Fruit fly (Drosophila melanogaster) whole organism, embryonic: ENCODE results near the gene CG9300.

ENCODE experiments used
- ATbp ChIP-seq: fragments of 200-800 bp; sonication (Bioruptor generic); optimal IDR thresholded peaks from 2 replicates; lab custom pipeline; 2017; ENCODE audit warnings: missing biosample characterization, mild to moderate bottlenecking, missing genetic modification characterization, missing genetic modification reagents
- Ada2b ChIP-seq: fragments of 200-800 bp; sonication (Bioruptor generic); IDR thresholded peaks from 2 replicates; pipeline ENCODE4 v1.3.6; 2022; ENCODE audit warnings: missing biosample characterization, missing genetic modification characterization
- Blimp-1 ChIP-seq: fragments of 200-800 bp; sonication (Bioruptor generic); optimal IDR thresholded peaks from 3 replicates; lab custom pipeline; 2018; ENCODE audit warnings: missing biosample characterization, missing genetic modification characterization, mild to moderate bottlenecking, moderate library complexity, missing genetic modification reagents
- CG10431 ChIP-seq: fragments of 200-800 bp; sonication (Bioruptor generic); optimal IDR thresholded peaks from 3 replicates; lab custom pipeline; 2018; ENCODE audit warnings: missing biosample characterization, mild to moderate bottlenecking, missing genetic modification characterization
- CG11695 ChIP-seq: fragments of 200-800 bp; sonication (Bioruptor generic); IDR thresholded peaks from 3 replicates; pipeline ENCODE4 v1.3.6; 2022; ENCODE audit warnings: missing biosample characterization, missing genetic modification characterization
- CG12104 ChIP-seq: fragments of 200-800 bp; sonication (Bioruptor generic); optimal IDR thresholded peaks from 3 replicates; lab custom pipeline; 2016; ENCODE audit warnings: missing biosample characterization, missing genetic modification characterization
- CG16779 ChIP-seq: fragments of 200-800 bp; sonication (Bioruptor generic); IDR thresholded peaks from 2 replicates; pipeline ENCODE4 v1.3.6; 2022; ENCODE audit warnings: missing biosample characterization, missing genetic modification characterization
- CG17385 ChIP-seq: fragments of 200-800 bp; sonication (Bioruptor generic); optimal IDR thresholded peaks from 3 replicates; lab custom pipeline; 2018; ENCODE audit warnings: missing biosample characterization, mild to moderate bottlenecking, missing genetic modification characterization
- CG2202 ChIP-seq: fragments of 200-800 bp; sonication (Bioruptor generic); optimal IDR thresholded peaks from 2 replicates; lab custom pipeline; 2018; ENCODE audit warnings: missing biosample characterization, mild to moderate bottlenecking, missing genetic modification characterization
- CG30020 ChIP-seq: fragments of 200-800 bp; optimal IDR thresholded peaks from 2 replicates; lab custom pipeline; 2019; ENCODE audit warnings: missing biosample characterization, mild to moderate bottlenecking, missing genetic modification characterization, moderate library complexity
- CG32532 ChIP-seq: fragments of 200-800 bp; sonication (Bioruptor generic); IDR thresholded peaks from 2 replicates; pipeline ENCODE4 v1.3.6; 2022; ENCODE audit warnings: missing biosample characterization, missing genetic modification characterization
- CG4360 ChIP-seq: fragments of 200-800 bp; sonication (Bioruptor generic); IDR thresholded peaks from 2 replicates; pipeline ENCODE4 v1.3.6; 2022; ENCODE audit warnings: missing biosample characterization, missing genetic modification characterization
- CG4404 ChIP-seq: fragments of 200-800 bp; sonication (Bioruptor generic); IDR thresholded peaks from 2 replicates; pipeline ENCODE4 v1.3.6; 2022; ENCODE audit warnings: missing biosample characterization, missing genetic modification characterization
- CG6272 ChIP-seq: fragments of 200-800 bp; sonication (Bioruptor generic); IDR thresholded peaks from 2 replicates; pipeline ENCODE4 v1.3.6; 2022; ENCODE audit warnings: missing biosample characterization, missing genetic modification characterization
- CG6654 ChIP-seq: fragments of 200-800 bp; sonication (Bioruptor generic); optimal IDR thresholded peaks from 2 replicates; lab custom pipeline; 2017; ENCODE audit warnings: missing biosample characterization, mild to moderate bottlenecking, missing genetic modification characterization
- CG8359 ChIP-seq: fragments of 200-800 bp; sonication (Bioruptor generic); optimal IDR thresholded peaks from 2 replicates; lab custom pipeline; 2017; ENCODE audit warnings: missing biosample characterization, mild to moderate bottlenecking, missing genetic modification characterization, borderline replicate concordance
- Dek ChIP-seq: fragments of 200-800 bp; sonication (Bioruptor generic); optimal IDR thresholded peaks from 3 replicates; lab custom pipeline; 2019; ENCODE audit warnings: missing biosample characterization, mild to moderate bottlenecking, missing genetic modification characterization, moderate library complexity
- ERR ChIP-seq: fragments of 200-800 bp; sonication (Bioruptor generic); optimal IDR thresholded peaks from 2 replicates; lab custom pipeline; 2016; ENCODE audit warnings: missing biosample characterization, missing genetic modification characterization
- Lpt ChIP-seq: fragments of >200 bp; optimal IDR thresholded peaks from 2 replicates; lab custom pipeline; 2018; ENCODE audit warnings: missing biosample characterization, missing genetic modification characterization
- Nf-YB ChIP-seq: fragments of 200-800 bp; sonication (Bioruptor generic); optimal IDR thresholded peaks from 3 replicates; lab custom pipeline; 2019; ENCODE audit warnings: missing biosample characterization, mild to moderate bottlenecking, missing genetic modification characterization, moderate library complexity
- Oli ChIP-seq: fragments of 200-800 bp; sonication (Bioruptor generic); optimal IDR thresholded peaks from 2 replicates; lab custom pipeline; 2018; ENCODE audit warnings: missing biosample characterization, mild to moderate bottlenecking, missing genetic modification characterization, moderate library complexity
- Poxn ChIP-seq: fragments of 200-800 bp; sonication (Bioruptor generic); IDR thresholded peaks from 2 replicates; pipeline ENCODE4 v1.3.6; 2022; ENCODE audit warnings: missing biosample characterization, missing genetic modification characterization
- Six4 ChIP-seq: fragments of 200-800 bp; sonication (Bioruptor generic); optimal IDR thresholded peaks from 2 replicates; lab custom pipeline; 2016; ENCODE audit warnings: missing biosample characterization, missing genetic modification characterization
- Sry-δ ChIP-seq: fragments of 200-800 bp; sonication (Bioruptor generic); optimal IDR thresholded peaks from 2 replicates; lab custom pipeline; 2016; ENCODE audit warnings: missing biosample characterization, missing genetic modification characterization
- crc ChIP-seq: fragments of 200-800 bp; sonication (Bioruptor generic); optimal IDR thresholded peaks from 2 replicates; lab custom pipeline; 2016; ENCODE audit warnings: missing biosample characterization, missing genetic modification characterization
- crol ChIP-seq: fragments of 200-800 bp; sonication (Bioruptor generic); IDR thresholded peaks from 2 replicates; pipeline ENCODE4 v1.3.6; 2022; ENCODE audit warnings: missing biosample characterization, missing genetic modification characterization
- dimm ChIP-seq: fragments of 200-800 bp; sonication (Bioruptor generic); IDR thresholded peaks from 2 replicates; pipeline ENCODE4 v1.3.6; 2022; ENCODE audit warnings: missing biosample characterization, missing genetic modification characterization
- en ChIP-seq: fragments of 200-800 bp; sonication (Bioruptor generic); optimal IDR thresholded peaks from 2 replicates; lab custom pipeline; 2016; ENCODE audit warnings: missing biosample characterization, missing genetic modification characterization
- esg ChIP-seq: fragments of 200-800 bp; sonication (Bioruptor generic); conservative IDR thresholded peaks from 2 replicates; pipeline ENCODE4 v1.3.6; 2022; ENCODE audit warnings: missing biosample characterization, missing genetic modification characterization
- hth ChIP-seq: fragments of >200 bp; optimal IDR thresholded peaks from 2 replicates; lab custom pipeline; 2017; ENCODE audit warnings: inconsistent platforms
- lola ChIP-seq, 3 experiments: fragments of >200 bp in 2 of 3; fragments of 200-800 bp in 1 of 3; sonication (Bioruptor generic) in 1 of 3; optimal IDR thresholded peaks; 2 replicates each; lab custom pipeline; 2017 to 2019; ENCODE audit warnings: missing biosample characterization in 3 of 3, missing genetic modification characterization in 3 of 3, mild to moderate bottlenecking in 1 of 3, moderate library complexity in 1 of 3
- org-1 ChIP-seq: fragments of 200-800 bp; sonication (Bioruptor generic); optimal IDR thresholded peaks from 2 replicates; lab custom pipeline; 2017; ENCODE audit warnings: missing biosample characterization, missing genetic modification characterization
- p53 ChIP-seq: fragments of 200-800 bp; sonication (Bioruptor generic); optimal IDR thresholded peaks from 2 replicates; lab custom pipeline; 2016; ENCODE audit warnings: missing biosample characterization, missing genetic modification characterization
- pan ChIP-seq, 4 experiments: fragments of >200 bp in 3 of 4; fragments of 200-800 bp in 1 of 4; sonication (Bioruptor generic) in 1 of 4; optimal IDR thresholded peaks in 3 of 4; IDR thresholded peaks in 1 of 4; 2 replicates each; pipeline versions ENCODE4 v1.3.6 to Lab custom; 2017 to 2022; ENCODE audit warnings: missing biosample characterization in 2 of 4, missing genetic modification characterization in 2 of 4, mixed read lengths in 1 of 4
- sens ChIP-seq: fragments of 200-800 bp; sonication (Bioruptor generic); peaks from one replicate; lab custom pipeline; 2016; ENCODE audit warnings: missing biosample characterization, missing genetic modification characterization
- so ChIP-seq: fragments of 200-800 bp; sonication (Bioruptor generic); IDR thresholded peaks from 3 replicates; pipeline ENCODE4 v1.3.6; 2022; ENCODE audit warnings: missing biosample characterization, missing genetic modification characterization
- tgo ChIP-seq: fragments of 200-800 bp; sonication (Bioruptor generic); IDR thresholded peaks from 3 replicates; pipeline ENCODE4 v1.3.6; 2022; ENCODE audit warnings: missing biosample characterization, missing genetic modification characterization
- zen ChIP-seq: fragments of 200-800 bp; sonication (Bioruptor generic); optimal IDR thresholded peaks from 3 replicates; lab custom pipeline; 2018; ENCODE audit warnings: missing biosample characterization, mild to moderate bottlenecking, missing genetic modification characterization, moderate library complexity
- zf30C ChIP-seq: fragments of 200-800 bp; sonication (Bioruptor generic); optimal IDR thresholded peaks from 3 replicates; lab custom pipeline; 2018; ENCODE audit warnings: missing biosample characterization, mild to moderate bottlenecking, missing genetic modification characterization

The CG9300 gene

DNA sequence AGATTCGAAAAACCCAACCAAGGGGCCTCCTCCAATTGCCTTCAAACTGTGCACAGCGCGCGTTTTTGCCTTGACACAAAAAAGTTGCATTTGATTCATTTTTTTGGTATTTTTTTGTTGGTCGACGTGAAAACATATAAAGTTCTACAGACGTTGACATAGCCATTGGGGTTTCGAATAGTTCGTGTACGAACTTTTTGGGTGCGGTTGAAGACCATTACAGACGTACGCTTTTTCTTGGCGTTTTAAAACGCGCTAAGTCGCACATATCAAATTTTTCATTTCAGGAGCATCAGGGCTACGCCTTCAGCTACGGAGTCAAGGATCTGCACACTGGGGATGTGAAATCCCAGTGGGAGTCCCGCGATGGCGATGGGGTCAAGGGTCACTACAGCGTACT is 26.5 kb upstream of the CG9300 start:
- TF ChIP-seq Ada2b = no peak
- no peak for TF ChIP-seq zen
- TF ChIP-seq so (GFP tag; lab: Robert Waterston, UW) = no peak
- no peak for TF ChIP-seq esg (GFP tag; lab: Robert Waterston, UW)
- no peak for TF ChIP-seq CG12104 (GFP tag; lab: Kevin White, UChicago)
- no peak for TF ChIP-seq tgo (GFP tag; lab: Robert Waterston, UW)
- TF ChIP-seq CG6654 (GFP tag; lab: Kevin White, UChicago) = peak; percentile 54
- no peak for TF ChIP-seq dimm (GFP tag; lab: Robert Waterston, UW)
- peak; percentile 96 for TF ChIP-seq CG8359
- TF ChIP-seq Poxn (GFP tag; lab: Robert Waterston, UW) = no peak
- TF ChIP-seq en (GFP tag; lab: Kevin White, UChicago) = no peak
- TF ChIP-seq Sry-δ (GFP tag; lab: Kevin White, UChicago) = no peak
- TF ChIP-seq, all 482 proteins: peak for 2

dm6 chr3L:19528547-19528946 is 23.7 kb upstream of the CG9300 start:
- TF ChIP-seq CG8359 = peak; percentile 91
- no peak for TF ChIP-seq ERR (GFP tag; lab: Kevin White, UChicago)
- TF ChIP-seq CG4360 (GFP tag; lab: Robert Waterston, UW) = no peak
- 0 out of 2 replicates have a peak, but pooled peaks have one; percentile 6 for TF ChIP-seq CG4404 (GFP tag; lab: Robert Waterston, UW)

- no peak for TF ChIP-seq pan (optimal IDR thresholded peaks at IDR 0.05; lab: Kevin White, UChicago)
- TF ChIP-seq pan (GFP tag; optimal IDR thresholded peaks at IDR 0.05 in 1 of 2, IDR thresholded peaks at IDR 0.05 in 1 of 2) = no peak
- TF ChIP-seq CG16779 = 0 out of 2 replicates have a peak, but pooled peaks have one; percentile 11
- no peak for TF ChIP-seq crol (GFP tag; lab: Robert Waterston, UW)
Measured at dm6 chr3L:19532443-19532842, 19.8 kb upstream of the CG9300 start, which contains the start of gene Cpr76Bd. Cpr76Bd (plus strand) TSS chr3L:19532743.

- TF ChIP-seq Oli (tag; lab: Kevin White, UChicago) (no peak), CG32532 (GFP tag; lab: Robert Waterston, UW) (no peak), org-1 (GFP tag; lab: Kevin White, UChicago) (no peak), Dek (tag; lab: Kevin White, UChicago) (no peak), CG10431 (no peak), Six4 (no peak), CG30020 (tag; lab: Kevin White, UChicago) (no peak), crc (GFP tag; lab: Kevin White, UChicago) (no peak), Lpt (no peak)
Measured at dm6 chr3L:19544105-19544504, 8.1 kb upstream of the CG9300 start, which contains the start of the genes CG46434 and Dred. CG46434 (minus strand) TSS chr3L:19544205. Dred (minus strand) TSS chr3L:19544205.

DNA sequence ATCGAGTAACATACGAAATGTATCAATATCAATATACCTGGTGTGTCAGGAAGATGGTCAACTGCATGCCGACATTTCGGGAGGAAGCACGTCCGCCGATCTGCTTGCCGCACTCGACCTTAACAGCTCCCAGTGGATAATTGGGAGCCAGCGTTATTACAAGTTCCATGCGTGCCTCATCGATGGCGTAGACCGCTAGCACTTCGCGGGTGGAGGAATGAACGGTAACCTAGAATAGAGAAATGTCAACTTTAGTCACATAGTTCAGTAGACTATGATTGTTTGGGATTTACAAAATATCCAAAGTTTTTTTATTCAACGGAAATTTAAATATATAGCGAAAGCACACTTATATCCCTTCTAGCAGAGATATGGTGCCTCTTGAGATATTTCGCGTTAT is 7.4 kb upstream of the CG9300 start, which contains the start of the genes CG46435 and Rcd7:
CG46435 (plus strand) TSS at position 301 of the 400 bp plus-strand sequence.
Rcd7 (plus strand) TSS at position 301 of the 400 bp plus-strand sequence.
- TF ChIP-seq p53 (no peak), ATbp (GFP tag; lab: Kevin White, UChicago) (no peak), CG17385 (no peak)

- TF ChIP-seq CG6272 (GFP tag; lab: Robert Waterston, UW) = no peak
- no peak for TF ChIP-seq CG2202 (tag; lab: Kevin White, UChicago)
- TF ChIP-seq lola (GFP tag; optimal IDR thresholded peaks at IDR 0.05; lab: Kevin White, UChicago) = peak in 1 of 3 experiments; percentile 14
- no peak for TF ChIP-seq hth (lab: Kevin White, UChicago)
- no peak for TF ChIP-seq CG11695
- TF ChIP-seq Blimp-1 = peak; percentile 44
- TF ChIP-seq sens (GFP tag; lab: Kevin White, UChicago) = peak; percentile 50
- peak; percentile 2 for TF ChIP-seq Nf-YB (GFP tag; lab: Kevin White, UChicago)
- peak; percentile 20 for TF ChIP-seq zf30C (GFP tag; lab: Kevin White, UChicago)
Measured at dm6 chr3L:19555906-19556457, 3.8 kb downstream of the CG9300 start.
